Worm (Caenorhabditis elegans) whole organism, L4 larva: ENCODE results near the gene F55E10.2.

Experiments
- D1046.2 ChIP-seq: fragments of 200-800 bp; sonication (Bioruptor generic); IDR thresholded peaks from 2 replicates; pipeline ENCODE4 v1.3.6; 2022; ENCODE audit warnings: missing genetic modification characterization, missing compliant biosample characterization
- F37D6.2 ChIP-seq: sonication (generic microtip); optimal IDR thresholded peaks from 2 replicates; lab custom pipeline; 2016; ENCODE audit warnings: mild to moderate bottlenecking, missing genetic modification characterization, missing compliant biosample characterization
- F44E2.7 ChIP-seq: fragments of 200-800 bp; sonication (Bioruptor generic); IDR thresholded peaks from 2 replicates; pipeline ENCODE4 v2.1.2; 2022; ENCODE audit warnings: missing genetic modification characterization, missing compliant biosample characterization
- Y105C5A.15 ChIP-seq: fragments of 200-800 bp; sonication (Bioruptor generic); IDR thresholded peaks from 2 replicates; pipeline ENCODE4 v1.3.6; 2022; ENCODE audit warnings: missing genetic modification characterization, missing compliant biosample characterization
- ZK337.2 ChIP-seq: fragments of 200-800 bp; sonication (Bioruptor generic); IDR thresholded peaks from 2 replicates; pipeline ENCODE4 v1.3.6; 2022; ENCODE audit warnings: missing genetic modification reagents, missing genetic modification characterization, missing compliant biosample characterization
- aha-1 ChIP-seq: fragments of 150-350 bp; peaks from one replicate; lab custom pipeline; 2014; ENCODE audit warnings: missing biosample characterization, missing genetic modification characterization
- ama-1 ChIP-seq: fragments of 150-350 bp; optimal IDR thresholded peaks from 2 replicates; lab custom pipeline; 2014; ENCODE audit warnings: inconsistent platforms, mixed read lengths
- ceh-32 ChIP-seq: sonication (generic microtip); optimal IDR thresholded peaks from 2 replicates; lab custom pipeline; 2016; ENCODE audit warnings: mild to moderate bottlenecking, missing genetic modification characterization, missing compliant biosample characterization; ENCODE audit not compliant: poor library complexity
- ceh-44 ChIP-seq: fragments of 200-800 bp; sonication (Bioruptor generic); IDR thresholded peaks from 2 replicates; pipeline ENCODE4 v1.3.6; 2022; ENCODE audit warnings: missing genetic modification reagents, missing genetic modification characterization, missing compliant biosample characterization
- ceh-82 ChIP-seq: sonication (generic microtip); optimal IDR thresholded peaks from 2 replicates; lab custom pipeline; 2017; ENCODE audit warnings: missing biosample characterization, missing genetic modification characterization
- ces-1 ChIP-seq: fragments of 150-350 bp; sonication (generic microtip); optimal IDR thresholded peaks from 4 replicates; lab custom pipeline; 2014; ENCODE audit warnings: missing biosample characterization, missing genetic modification reagents, missing genetic modification characterization
- daf-8 ChIP-seq: fragments of 200-800 bp; sonication (Bioruptor generic); IDR thresholded peaks from 2 replicates; pipeline ENCODE4 v1.3.6; 2022; ENCODE audit warnings: missing genetic modification characterization, missing compliant biosample characterization
- dmd-6 ChIP-seq: fragments of 200-800 bp; sonication (Bioruptor generic); IDR thresholded peaks from 2 replicates; pipeline ENCODE4 v1.3.6; 2022; ENCODE audit warnings: missing genetic modification reagents, missing genetic modification characterization, missing compliant biosample characterization
- dmd-8 ChIP-seq: fragments of 200-800 bp; sonication (Bioruptor generic); IDR thresholded peaks from 2 replicates; pipeline ENCODE4 v1.3.6; 2022; ENCODE audit warnings: missing genetic modification characterization, missing compliant biosample characterization
- dmd-9 ChIP-seq: fragments of 200-800 bp; sonication (Bioruptor generic); IDR thresholded peaks from 2 replicates; pipeline ENCODE4 v1.3.6; 2022; ENCODE audit warnings: missing genetic modification reagents, missing genetic modification characterization, missing compliant biosample characterization
- dpl-1 ChIP-seq: fragments of 150-350 bp; optimal IDR thresholded peaks from 2 replicates; lab custom pipeline; 2014; ENCODE audit warnings: missing biosample characterization, missing genetic modification reagents, missing genetic modification characterization
- hif-1 ChIP-seq, 2 experiments: sonication (generic microtip); optimal IDR thresholded peaks; 2 replicates each; lab custom pipeline; 2016 to 2017; ENCODE audit warnings: missing compliant biosample characterization in 2 of 2, missing genetic modification characterization in 2 of 2, missing genetic modification reagents in 2 of 2, missing genotype in 2 of 2, mild to moderate bottlenecking in 1 of 2
- hlh-11 ChIP-seq: fragments of 200-800 bp; sonication (Bioruptor generic); optimal IDR thresholded peaks from 2 replicates; lab custom pipeline; 2018; ENCODE audit warnings: mild to moderate bottlenecking, missing genetic modification characterization, missing compliant biosample characterization
- hlh-30 ChIP-seq: sonication (generic microtip); optimal IDR thresholded peaks from 2 replicates; lab custom pipeline; 2017; ENCODE audit warnings: antibody characterized with exemption, mild to moderate bottlenecking, missing genetic modification characterization, missing compliant biosample characterization; ENCODE audit not compliant: insufficient read depth
- hmg-1.1 ChIP-seq: fragments of 200-800 bp; sonication (Bioruptor generic); IDR thresholded peaks from 2 replicates; pipeline ENCODE4 v1.3.6; 2022; ENCODE audit warnings: missing genetic modification reagents, missing genetic modification characterization, missing compliant biosample characterization
- lin-1 ChIP-seq: fragments of 200-800 bp; sonication (Bioruptor generic); IDR thresholded peaks from 2 replicates; pipeline ENCODE4 v1.3.6; 2022; ENCODE audit warnings: missing genetic modification reagents, missing genetic modification characterization, missing compliant biosample characterization
- lsy-2 ChIP-seq, 2 experiments: fragments of 150-350 bp in 1 of 2; sonication (generic microtip) in 1 of 2; optimal IDR thresholded peaks; 2 replicates each; lab custom pipeline; 2014 to 2017; ENCODE audit warnings: missing biosample characterization in 2 of 2, missing genetic modification characterization in 2 of 2
- mdl-1 ChIP-seq, 2 experiments: fragments of 150-350 bp in 1 of 2; sonication (generic microtip) in 1 of 2; optimal IDR thresholded peaks; 2 replicates each; lab custom pipeline; 2014 to 2017; ENCODE audit warnings: missing biosample characterization in 2 of 2, missing genetic modification characterization in 2 of 2
- mep-1 ChIP-seq: fragments of 150-350 bp; sonication (generic microtip); optimal IDR thresholded peaks from 3 replicates; lab custom pipeline; 2014; ENCODE audit warnings: missing biosample characterization, missing genetic modification characterization
- mxl-2 ChIP-seq: fragments of 200-800 bp; sonication (Bioruptor generic); conservative IDR thresholded peaks from 2 replicates; pipeline ENCODE4 v1.3.6; 2022; ENCODE audit warnings: missing genetic modification reagents, missing genetic modification characterization, missing compliant biosample characterization
- mxl-3 ChIP-seq: fragments of 200-800 bp; sonication (Bioruptor generic); optimal IDR thresholded peaks from 2 replicates; lab custom pipeline; 2018; ENCODE audit warnings: mild to moderate bottlenecking, missing genetic modification characterization, missing compliant biosample characterization
- nhr-102 ChIP-seq: sonication (generic microtip); optimal IDR thresholded peaks from 2 replicates; lab custom pipeline; 2016; ENCODE audit warnings: mild to moderate bottlenecking, missing genetic modification characterization, moderate library complexity, missing compliant biosample characterization
- nhr-111 ChIP-seq: fragments of 200-800 bp; sonication (Bioruptor generic); optimal IDR thresholded peaks from 2 replicates; lab custom pipeline; 2018; ENCODE audit warnings: mild to moderate bottlenecking, missing genetic modification characterization, missing compliant biosample characterization
- nhr-237 ChIP-seq: sonication (generic microtip); optimal IDR thresholded peaks from 2 replicates; lab custom pipeline; 2017; ENCODE audit warnings: missing biosample characterization, missing genetic modification characterization
- nhr-25 ChIP-seq: sonication (generic microtip); optimal IDR thresholded peaks from 2 replicates; lab custom pipeline; 2017; ENCODE audit warnings: missing genetic modification characterization, mild to moderate bottlenecking, missing compliant biosample characterization, antibody characterized with exemption, moderate library complexity, borderline replicate concordance; ENCODE audit not compliant: insufficient read depth
- nhr-28 ChIP-seq: fragments of 150-350 bp; optimal IDR thresholded peaks from 2 replicates; lab custom pipeline; 2014; ENCODE audit warnings: missing biosample characterization, missing genetic modification characterization
- nhr-77 ChIP-seq: fragments of 150-350 bp; optimal IDR thresholded peaks from 2 replicates; lab custom pipeline; 2014; ENCODE audit warnings: missing biosample characterization, missing genetic modification characterization
- pqm-1 ChIP-seq: sonication (generic microtip); optimal IDR thresholded peaks from 2 replicates; lab custom pipeline; 2017; ENCODE audit warnings: missing biosample characterization, missing genetic modification characterization
- rbr-2 ChIP-seq: sonication (generic microtip); optimal IDR thresholded peaks from 2 replicates; lab custom pipeline; 2016; ENCODE audit warnings: missing genotype, missing genetic modification characterization, missing compliant biosample characterization
- set-16 ChIP-seq: fragments of 200-800 bp; sonication (Bioruptor generic); IDR thresholded peaks from 2 replicates; pipeline ENCODE4 v1.3.6; 2022; ENCODE audit warnings: missing genetic modification reagents, missing genetic modification characterization, missing compliant biosample characterization
- spr-1 ChIP-seq: sonication (generic microtip); optimal IDR thresholded peaks from 2 replicates; lab custom pipeline; 2016; ENCODE audit warnings: mild to moderate bottlenecking, missing genetic modification characterization, missing compliant biosample characterization
- tag-97 ChIP-seq: fragments of 200-800 bp; sonication (Bioruptor generic); IDR thresholded peaks from 2 replicates; pipeline ENCODE4 v1.3.6; 2022; ENCODE audit warnings: missing genetic modification characterization, missing compliant biosample characterization
- unc-39 ChIP-seq: sonication (generic microtip); optimal IDR thresholded peaks from 2 replicates; lab custom pipeline; 2017; ENCODE audit warnings: missing biosample characterization, missing genetic modification characterization
- unc-62 ChIP-seq, 3 experiments: fragments of 150-350 bp in 1 of 3; sonication (generic microtip); optimal IDR thresholded peaks in 2 of 3; peaks in 1 of 3; 1 replicate in 1 of 3; 2 replicates in 2 of 3; lab custom pipeline; 2014 to 2017; ENCODE audit warnings: missing biosample characterization in 3 of 3, missing genetic modification characterization in 3 of 3, missing genetic modification reagents in 3 of 3, missing genotype in 1 of 3
- vab-7 ChIP-seq: fragments of 200-800 bp; sonication (Bioruptor generic); IDR thresholded peaks from 2 replicates; pipeline ENCODE4 v1.3.6; 2022; ENCODE audit warnings: missing genetic modification reagents, missing genetic modification characterization, missing compliant biosample characterization
- zfp-3 ChIP-seq: fragments of 200-800 bp; sonication (Bioruptor generic); conservative IDR thresholded peaks from 2 replicates; pipeline ENCODE4 v1.3.6; 2022; ENCODE audit warnings: missing genetic modification reagents, missing genetic modification characterization, missing compliant biosample characterization
- zip-11 ChIP-seq: fragments of 200-800 bp; sonication (Bioruptor generic); IDR thresholded peaks from 2 replicates; pipeline ENCODE4 v1.3.6; 2022; ENCODE audit warnings: missing genetic modification characterization, missing compliant biosample characterization

F55E10.2 gene

DNA sequence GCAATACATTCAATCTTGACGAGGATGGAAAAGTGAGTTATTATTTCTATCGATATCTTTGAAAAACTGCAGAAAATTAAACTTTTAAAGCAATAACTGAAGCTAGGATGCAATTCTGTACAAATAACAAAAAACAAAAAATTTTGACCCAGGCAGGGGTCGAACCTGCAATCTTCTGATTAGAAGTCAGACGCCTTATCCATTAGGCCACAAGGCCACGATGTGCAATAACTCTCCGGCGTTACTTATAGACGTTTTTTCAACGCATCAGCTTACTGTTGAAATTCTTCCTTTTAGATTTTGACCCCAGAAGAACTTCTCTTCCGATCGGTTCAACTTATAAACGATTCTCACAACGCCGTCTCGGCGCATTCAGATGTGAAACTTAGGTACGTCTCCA lies 41.2 kb downstream of the F55E10.2 start (continued):
- TF ChIP-seq zip-11 (GFP tag; lab: Robert Waterston, UW) (no peak), zfp-3 (GFP tag; lab: Robert Waterston, UW) (0 out of 2 replicates have a peak, but pooled peaks have one; percentile 24), F44E2.7 (peak; percentile 80; the same call in 1 of the 2 replicates), ama-1 (lab: Kevin White, UChicago) (no peak), ceh-32 (tag; lab: Kevin White, UChicago) (no peak), F37D6.2 (tag; lab: Kevin White, UChicago) (no peak), D1046.2 (GFP tag; lab: Robert Waterston, UW) (0 out of 2 replicates have a peak, but pooled peaks have one; percentile 13), mep-1 (tag; lab: Kevin White, UChicago) (peak; percentile 21), Y105C5A.15 (peak; percentile 81; the same call in 1 of the 2 replicates), pqm-1 (no peak), lsy-2 (tag; optimal IDR thresholded peaks at IDR 0.05; lab: Kevin White, UChicago) (peak in 1 of 2 experiments; percentile 27), ceh-44 (GFP tag; lab: Robert Waterston, UW) (peak; percentile 67; the same call in 1 of the 2 replicates)

DNA sequence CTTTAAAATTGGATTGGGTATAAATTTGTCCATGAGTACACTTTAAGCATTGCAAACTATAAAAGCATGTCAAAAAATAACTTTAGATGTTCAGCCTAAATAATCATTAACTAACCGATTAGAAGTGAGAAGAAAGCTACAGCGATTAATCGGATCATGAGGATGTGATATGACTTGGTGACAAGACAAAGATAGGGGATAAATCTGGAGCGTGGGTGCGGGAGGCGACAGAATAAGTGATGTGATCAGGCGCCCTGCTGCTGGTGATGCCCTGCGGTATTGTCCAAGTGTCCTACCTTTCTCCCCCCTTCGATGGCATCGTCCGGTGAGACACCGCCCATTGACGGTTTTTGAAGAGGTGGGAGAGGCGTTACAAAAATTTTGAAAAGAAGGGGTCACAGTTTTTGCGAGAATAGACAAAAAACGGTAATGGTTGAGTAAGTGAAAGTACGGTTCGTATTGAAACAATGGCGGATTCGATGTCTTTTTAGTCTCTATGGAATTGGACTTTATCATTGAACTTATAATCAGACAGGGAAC lies 44.2 kb downstream of the F55E10.2 start, which contains the start of gene F41D9.2:
Gene F41D9.2, minus strand, starts transcription at position 304 of the 540 bp plus-strand sequence.
- TF ChIP-seq lin-1 (GFP tag; lab: Robert Waterston, UW) (no peak), dmd-9 (GFP tag; lab: Robert Waterston, UW) (no peak), aha-1 (peak; percentile 3), nhr-28 (tag; lab: Kevin White, UChicago) (peak; percentile 14), mdl-1 (tag; optimal IDR thresholded peaks at IDR 0.05; lab: Kevin White, UChicago) (peak in 1 of 2 experiments; percentile 16), set-16 (GFP tag; lab: Robert Waterston, UW) (peak; percentile 27; the same call in 1 of the 2 replicates), mxl-3 (GFP tag; lab: Kevin White, UChicago) (peak; percentile 61), rbr-2 (tag; lab: Kevin White, UChicago) (no peak), hlh-30 (tag; lab: Kevin White, UChicago) (peak; percentile 68), unc-62 (GFP tag; optimal IDR thresholded peaks at IDR 0.05 in 1 of 2; lab: Kevin White, UChicago) (peak in 1 of 2 experiments; percentile 87), unc-62 (tag; optimal IDR thresholded peaks at IDR 0.05; lab: Kevin White, UChicago) (no peak), hmg-1.1 (GFP tag; lab: Robert Waterston, UW) (0 out of 2 replicates have a peak, but pooled peaks have one; percentile 17), hlh-11 (tag; lab: Kevin White, UChicago) (peak; percentile 26)

DNA sequence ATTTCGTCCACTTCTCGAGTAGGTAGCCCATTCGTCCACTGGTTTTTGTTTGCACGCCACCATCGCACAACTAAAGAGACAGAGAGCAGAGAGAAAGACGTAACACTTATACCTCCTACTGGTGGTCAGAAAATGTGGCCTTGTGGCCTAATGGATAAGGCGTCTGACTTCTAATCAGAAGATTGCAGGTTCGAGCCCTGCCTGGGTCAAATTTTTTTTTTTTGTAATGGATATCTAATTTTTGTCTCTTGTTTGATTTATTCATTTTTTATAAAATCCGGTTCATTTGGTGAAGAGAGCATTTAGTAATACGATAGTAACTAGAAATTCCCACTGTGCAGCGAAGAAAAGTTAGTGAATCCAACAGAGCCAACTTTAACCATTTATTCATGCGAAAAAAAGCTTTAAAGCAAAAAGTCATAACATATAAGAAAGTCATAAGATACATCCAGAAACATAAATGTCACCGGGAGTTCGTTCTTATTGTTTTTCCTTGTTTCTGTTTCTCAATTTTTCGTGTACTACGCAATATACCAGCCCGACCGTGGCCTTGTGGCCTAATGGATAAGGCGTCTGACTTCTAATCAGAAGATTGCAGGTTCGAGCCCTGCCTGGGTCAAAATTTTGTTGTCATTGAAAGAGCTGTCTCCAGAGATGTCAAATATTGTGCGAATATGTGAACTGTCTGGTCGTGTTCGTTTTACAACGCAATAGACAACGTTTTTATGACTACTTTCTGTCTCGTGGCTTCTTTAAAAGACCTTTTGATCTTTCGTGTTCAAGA lies 45.8 kb downstream of the F55E10.2 start:
- TF ChIP-seq tag-97 (GFP tag; lab: Robert Waterston, UW): no peak
- TF ChIP-seq spr-1 (tag; lab: Kevin White, UChicago): peak; percentile 12
- TF ChIP-seq vab-7 (GFP tag; lab: Robert Waterston, UW): peak; percentile 67
- 0 out of 2 replicates have a peak, but pooled peaks have one; percentile 52 for TF ChIP-seq Y105C5A.15
- peak; percentile 60 for TF ChIP-seq nhr-25 (tag; lab: Kevin White, UChicago)
- TF ChIP-seq ceh-44 (GFP tag; lab: Robert Waterston, UW): peak; percentile 54; the same call in 1 of the 2 replicates
- TF ChIP-seq daf-8 (GFP tag; lab: Robert Waterston, UW): no peak
- TF ChIP-seq mxl-2 (GFP tag; lab: Robert Waterston, UW): no peak; the same call in 1 of the 2 replicates
- peak; percentile 2 to 37 for TF ChIP-seq mdl-1 (tag; optimal IDR thresholded peaks at IDR 0.05; lab: Kevin White, UChicago)
- TF ChIP-seq unc-39: no peak
- TF ChIP-seq nhr-111 (GFP tag; lab: Kevin White, UChicago): no peak
- no peak for TF ChIP-seq F44E2.7
- TF ChIP-seq D1046.2 (GFP tag; lab: Robert Waterston, UW): peak; percentile 67; the same call in 1 of the 2 replicates
- no peak for TF ChIP-seq dpl-1 (GFP tag; lab: Kevin White, UChicago)
- TF ChIP-seq nhr-77 (tag; lab: Kevin White, UChicago): peak; percentile 39
- peak in 1 of 2 experiments; percentile 6 for TF ChIP-seq hif-1 (tag; optimal IDR thresholded peaks at IDR 0.05; lab: Kevin White, UChicago)
- TF ChIP-seq nhr-102: peak; percentile 36
- 0 out of 2 replicates have a peak, but pooled peaks have one; percentile 42 for TF ChIP-seq ZK337.2
- no peak for TF ChIP-seq nhr-237 (tag; lab: Kevin White, UChicago)
- no peak for TF ChIP-seq mxl-3 (GFP tag; lab: Kevin White, UChicago)
- TF ChIP-seq dmd-8: peak; percentile 85
- TF ChIP-seq hmg-1.1 (GFP tag; lab: Robert Waterston, UW): peak; percentile 83
- TF ChIP-seq dmd-6 (GFP tag; lab: Robert Waterston, UW): peak; percentile 53
- TF ChIP-seq pqm-1: no peak
- no peak for TF ChIP-seq ceh-82
- no peak for TF ChIP-seq ces-1 (GFP tag; lab: Kevin White, UChicago)
